Fruit fly (Drosophila melanogaster) whole organism, embryonic: ENCODE data around the gene CG16736.

Source experiments
- Aef1 ChIP-seq: fragments of 200-800 bp; sonication (Bioruptor generic); IDR thresholded peaks from 3 replicates; pipeline ENCODE4 v1.3.6; 2022; ENCODE audit warnings: missing biosample characterization, missing genetic modification characterization
- C15 ChIP-seq: fragments of 200-800 bp; sonication (Bioruptor generic); IDR thresholded peaks from 3 replicates; pipeline ENCODE4 v1.3.6; 2022; ENCODE audit warnings: missing biosample characterization, missing genetic modification characterization
- CG10147 ChIP-seq: fragments of 200-800 bp; sonication (Bioruptor generic); optimal IDR thresholded peaks from 2 replicates; lab custom pipeline; 2019; ENCODE audit warnings: missing biosample characterization, mild to moderate bottlenecking, missing genetic modification characterization, moderate library complexity
- CG10654 ChIP-seq: fragments of 200-800 bp; sonication (Bioruptor generic); optimal IDR thresholded peaks from 2 replicates; lab custom pipeline; 2016; ENCODE audit warnings: missing biosample characterization, missing genetic modification characterization
- CG11723 ChIP-seq: fragments of 200-800 bp; sonication (Bioruptor generic); optimal IDR thresholded peaks from 2 replicates; lab custom pipeline; 2017; ENCODE audit warnings: missing biosample characterization, mild to moderate bottlenecking, missing genetic modification characterization
- CG1233 ChIP-seq: fragments of 200-800 bp; sonication (Bioruptor generic); optimal IDR thresholded peaks from 4 replicates; lab custom pipeline; 2018; ENCODE audit warnings: missing biosample characterization, mild to moderate bottlenecking, missing genetic modification characterization
- CG12744 ChIP-seq: fragments of 200-800 bp; sonication (Bioruptor generic); optimal IDR thresholded peaks from 2 replicates; lab custom pipeline; 2016; ENCODE audit warnings: missing biosample characterization, missing genetic modification characterization
- CG13624 ChIP-seq: fragments of 200-800 bp; sonication (Bioruptor generic); optimal IDR thresholded peaks from 2 replicates; lab custom pipeline; 2016; ENCODE audit warnings: missing biosample characterization, missing genetic modification characterization
- CG13894 ChIP-seq: fragments of 200-800 bp; sonication (Bioruptor generic); optimal IDR thresholded peaks from 3 replicates; lab custom pipeline; 2018; ENCODE audit warnings: missing biosample characterization, mild to moderate bottlenecking, missing genetic modification characterization, moderate library complexity
- CG15073 ChIP-seq: fragments of 200-800 bp; sonication (Bioruptor generic); optimal IDR thresholded peaks from 2 replicates; lab custom pipeline; 2016; ENCODE audit warnings: missing biosample characterization, missing genetic modification characterization
- CG15601 ChIP-seq: fragments of 200-800 bp; sonication (Bioruptor generic); optimal IDR thresholded peaks from 3 replicates; lab custom pipeline; 2019; ENCODE audit warnings: missing biosample characterization, mild to moderate bottlenecking, missing genetic modification characterization, moderate library complexity
- CG1647 ChIP-seq: fragments of 200-800 bp; sonication (Bioruptor generic); optimal IDR thresholded peaks from 3 replicates; lab custom pipeline; 2016; ENCODE audit warnings: missing biosample characterization, missing genetic modification characterization
- CG18011 ChIP-seq: fragments of 200-800 bp; sonication (Bioruptor generic); optimal IDR thresholded peaks from 2 replicates; lab custom pipeline; 2017; ENCODE audit warnings: missing biosample characterization, missing genetic modification characterization, mild to moderate bottlenecking, moderate library complexity, missing genotype
- CG2116 ChIP-seq: fragments of 200-800 bp; sonication (Bioruptor generic); optimal IDR thresholded peaks from 3 replicates; lab custom pipeline; 2018; ENCODE audit warnings: missing biosample characterization, mild to moderate bottlenecking, missing genetic modification characterization
- CG31224 ChIP-seq: fragments of 200-800 bp; sonication (Bioruptor generic); IDR thresholded peaks from 2 replicates; pipeline ENCODE4 v1.3.6; 2022; ENCODE audit warnings: missing biosample characterization, missing genetic modification characterization
- CG33213 ChIP-seq: fragments of 200-800 bp; sonication (Bioruptor generic); optimal IDR thresholded peaks from 3 replicates; lab custom pipeline; 2016; ENCODE audit warnings: missing biosample characterization, missing genetic modification characterization
- CG4282 ChIP-seq: fragments of 200-800 bp; sonication (Bioruptor generic); optimal IDR thresholded peaks from 2 replicates; lab custom pipeline; 2016; ENCODE audit warnings: missing biosample characterization, missing genetic modification characterization
- CG4328 ChIP-seq: fragments of 200-800 bp; sonication (Bioruptor generic); optimal IDR thresholded peaks from 3 replicates; lab custom pipeline; 2017; ENCODE audit warnings: missing biosample characterization, missing genetic modification reagents, missing genetic modification characterization
- CG4404 ChIP-seq: fragments of 200-800 bp; sonication (Bioruptor generic); IDR thresholded peaks from 2 replicates; pipeline ENCODE4 v1.3.6; 2022; ENCODE audit warnings: missing biosample characterization, missing genetic modification characterization
- CG9609 ChIP-seq: fragments of 200-800 bp; sonication (Bioruptor generic); optimal IDR thresholded peaks from 3 replicates; lab custom pipeline; 2016; ENCODE audit warnings: missing biosample characterization, missing genetic modification characterization
- D19A ChIP-seq: fragments of 200-800 bp; optimal IDR thresholded peaks from 3 replicates; lab custom pipeline; 2019; ENCODE audit warnings: missing biosample characterization, mild to moderate bottlenecking, missing genetic modification characterization, moderate library complexity
- Ets65A ChIP-seq: fragments of 200-800 bp; sonication (Bioruptor generic); peaks from one replicate; lab custom pipeline; 2016; ENCODE audit warnings: missing biosample characterization, missing genetic modification characterization
- Fer2 ChIP-seq: fragments of 200-800 bp; sonication (Bioruptor generic); optimal IDR thresholded peaks from 2 replicates; lab custom pipeline; 2018; ENCODE audit warnings: missing biosample characterization, mild to moderate bottlenecking, missing genetic modification characterization, moderate library complexity
- Hmr ChIP-seq: fragments of 200-800 bp; sonication (Bioruptor generic); optimal IDR thresholded peaks from 3 replicates; lab custom pipeline; 2017; ENCODE audit warnings: mild to moderate bottlenecking, missing biosample characterization, missing genetic modification reagents, missing genetic modification characterization
- Hr3 ChIP-seq: fragments of 200-800 bp; sonication (Bioruptor generic); optimal IDR thresholded peaks from 3 replicates; lab custom pipeline; 2016; ENCODE audit warnings: missing biosample characterization, missing genetic modification characterization
- MESR4 ChIP-seq: fragments of 200-800 bp; sonication (Bioruptor generic); optimal IDR thresholded peaks from 2 replicates; lab custom pipeline; 2018; ENCODE audit warnings: missing biosample characterization, mild to moderate bottlenecking, missing genetic modification characterization, moderate library complexity
- NC2β ChIP-seq: fragments of 200-800 bp; sonication (Bioruptor generic); optimal IDR thresholded peaks from 2 replicates; lab custom pipeline; 2016; ENCODE audit warnings: missing biosample characterization, missing genetic modification characterization
- Nf-YA ChIP-seq: fragments of 200-800 bp; sonication (Bioruptor generic); IDR thresholded peaks from 2 replicates; pipeline ENCODE4 v1.3.6; 2022; ENCODE audit warnings: missing biosample characterization, missing genetic modification characterization
- Nf-YB ChIP-seq: fragments of 200-800 bp; sonication (Bioruptor generic); optimal IDR thresholded peaks from 3 replicates; lab custom pipeline; 2019; ENCODE audit warnings: missing biosample characterization, mild to moderate bottlenecking, missing genetic modification characterization, moderate library complexity
- PHDP ChIP-seq: fragments of 200-800 bp; sonication (Bioruptor generic); optimal IDR thresholded peaks from 3 replicates; lab custom pipeline; 2018; ENCODE audit warnings: missing biosample characterization, mild to moderate bottlenecking, missing genetic modification characterization, moderate library complexity
- ap ChIP-seq: fragments of 200-800 bp; sonication (Bioruptor generic); IDR thresholded peaks from 2 replicates; pipeline ENCODE4 v1.3.6; 2022; ENCODE audit warnings: missing biosample characterization, missing genetic modification characterization
- bab2 ChIP-seq: fragments of 200-800 bp; sonication (Bioruptor generic); optimal IDR thresholded peaks from 2 replicates; lab custom pipeline; 2016; ENCODE audit warnings: missing biosample characterization, missing genetic modification characterization
- bsh ChIP-seq, 2 experiments: fragments of 200-800 bp; sonication (Bioruptor generic); optimal IDR thresholded peaks; 2 replicates each; lab custom pipeline; 2017 to 2018; ENCODE audit warnings: mild to moderate bottlenecking in 2 of 2, missing biosample characterization in 2 of 2, missing genetic modification characterization in 2 of 2, moderate library complexity in 1 of 2
- chn ChIP-seq: fragments of 200-800 bp; sonication (Bioruptor generic); optimal IDR thresholded peaks from 2 replicates; lab custom pipeline; 2016; ENCODE audit warnings: missing biosample characterization, missing genetic modification characterization
- croc ChIP-seq: fragments of 200-800 bp; sonication (Bioruptor generic); conservative IDR thresholded peaks from 3 replicates; pipeline ENCODE4 v1.3.6; 2022; ENCODE audit warnings: missing biosample characterization, missing genetic modification characterization
- cwo ChIP-seq: fragments of 200-800 bp; sonication (Bioruptor generic); optimal IDR thresholded peaks from 3 replicates; lab custom pipeline; 2017; ENCODE audit warnings: missing biosample characterization, missing genetic modification characterization, mild to moderate bottlenecking, moderate library complexity, missing genetic modification reagents
- dmrt99B ChIP-seq: fragments of 200-800 bp; sonication (Bioruptor generic); optimal IDR thresholded peaks from 2 replicates; lab custom pipeline; 2018; ENCODE audit warnings: missing biosample characterization, mild to moderate bottlenecking, missing genetic modification characterization, moderate library complexity
- ftz-f1 ChIP-seq: fragments of 200-800 bp; sonication (Bioruptor generic); optimal IDR thresholded peaks from 2 replicates; lab custom pipeline; 2016; ENCODE audit warnings: missing biosample characterization, missing genetic modification characterization
- gcm2 ChIP-seq: fragments of 200-800 bp; sonication (Bioruptor generic); optimal IDR thresholded peaks from 2 replicates; lab custom pipeline; 2016; ENCODE audit warnings: missing biosample characterization, missing genetic modification characterization
- gt ChIP-seq: fragments of 200-800 bp; sonication (Bioruptor generic); IDR thresholded peaks from 2 replicates; pipeline ENCODE4 v1.3.6; 2022; ENCODE audit warnings: missing biosample characterization, missing genetic modification characterization
- kay ChIP-seq: fragments of 200-800 bp; sonication (Bioruptor generic); optimal IDR thresholded peaks from 2 replicates; lab custom pipeline; 2016; ENCODE audit warnings: missing biosample characterization, missing genetic modification characterization
- ken ChIP-seq: fragments of 200-800 bp; sonication (Bioruptor generic); IDR thresholded peaks from 3 replicates; pipeline ENCODE4 v1.3.6; 2022; ENCODE audit warnings: missing biosample characterization, missing genetic modification characterization
- knrl ChIP-seq: fragments of 200-800 bp; sonication (Bioruptor generic); IDR thresholded peaks from 3 replicates; pipeline ENCODE4 v1.3.6; 2022; ENCODE audit warnings: missing biosample characterization, missing genetic modification characterization; ENCODE audit not compliant: partially characterized antibody
- lmd ChIP-seq: fragments of 200-800 bp; sonication (Bioruptor generic); IDR thresholded peaks from 2 replicates; pipeline ENCODE4 v1.3.6; 2022; ENCODE audit warnings: missing biosample characterization, missing genetic modification characterization
- mirr ChIP-seq: fragments of 200-800 bp; sonication (Bioruptor generic); optimal IDR thresholded peaks from 3 replicates; lab custom pipeline; 2018; ENCODE audit warnings: missing biosample characterization, mild to moderate bottlenecking, missing genetic modification characterization
- nmo ChIP-seq: fragments of 200-800 bp; sonication (Bioruptor generic); optimal IDR thresholded peaks from 2 replicates; lab custom pipeline; 2018; ENCODE audit warnings: missing biosample characterization, mild to moderate bottlenecking, missing genetic modification characterization, moderate library complexity
- oc ChIP-seq: fragments of 200-800 bp; sonication (Bioruptor generic); optimal IDR thresholded peaks from 2 replicates; lab custom pipeline; 2018; ENCODE audit warnings: missing biosample characterization, mild to moderate bottlenecking, missing genetic modification characterization, moderate library complexity
- salm ChIP-seq: fragments of 200-800 bp; sonication (Bioruptor generic); optimal IDR thresholded peaks from 2 replicates; lab custom pipeline; 2018; ENCODE audit warnings: missing biosample characterization, mild to moderate bottlenecking, missing genetic modification characterization
- seq ChIP-seq: fragments of 200-800 bp; sonication (Bioruptor generic); IDR thresholded peaks from 2 replicates; pipeline ENCODE4 v1.3.6; 2022; ENCODE audit warnings: missing biosample characterization, missing genetic modification characterization
- vnd ChIP-seq: fragments of 200-800 bp; sonication (Bioruptor generic); IDR thresholded peaks from 3 replicates; pipeline ENCODE4 v1.3.6; 2022; ENCODE audit warnings: missing biosample characterization, missing genetic modification characterization; ENCODE audit not compliant: partially characterized antibody
- wdn ChIP-seq: fragments of 200-800 bp; sonication (Bioruptor generic); IDR thresholded peaks from 2 replicates; pipeline ENCODE4 v1.3.6; 2022; ENCODE audit warnings: missing biosample characterization, missing genetic modification characterization

CG16736 gene

dm6 chr3R:9245576-9246200 is 11.8 kb downstream of the CG16736 start, which contains the start of gene Vps15 (continued):
- TF ChIP-seq mirr (GFP tag; lab: Kevin White, UChicago): no peak
- peak; percentile 43; the same call in 1 of the 2 replicates for TF ChIP-seq CG4404 (GFP tag; lab: Robert Waterston, UW)
- peak; percentile 2 for TF ChIP-seq CG4328
- peak; percentile 73 for TF ChIP-seq MESR4 (GFP tag; lab: Kevin White, UChicago)
- no peak for TF ChIP-seq ken (GFP tag; lab: Robert Waterston, UW)
- peak; percentile 94 for TF ChIP-seq CG2116 (GFP tag; lab: Kevin White, UChicago)
- TF ChIP-seq D19A (tag; lab: Kevin White, UChicago): peak; percentile 75
- TF ChIP-seq knrl (GFP tag; lab: Robert Waterston, UW): peak; percentile 74
- TF ChIP-seq chn: peak; percentile 42
- peak; percentile 15 for TF ChIP-seq Ets65A (GFP tag; lab: Kevin White, UChicago)
- TF ChIP-seq Hr3 (GFP tag; lab: Kevin White, UChicago): peak; percentile 64
- TF ChIP-seq Nf-YB (GFP tag; lab: Kevin White, UChicago): peak; percentile 65
- peak; percentile 76 for TF ChIP-seq dmrt99B (tag; lab: Kevin White, UChicago)
- peak; percentile 82 for TF ChIP-seq CG15601 (tag; lab: Kevin White, UChicago)
- TF ChIP-seq CG31224 (GFP tag; lab: Robert Waterston, UW): no peak
- TF ChIP-seq croc (GFP tag; lab: Robert Waterston, UW): no peak; the same call in 2 of the 3 replicates
- TF ChIP-seq ftz-f1: no peak
- TF ChIP-seq Nf-YA: no peak
- TF ChIP-seq ap (GFP tag; lab: Robert Waterston, UW): no peak
- peak; percentile 86 for TF ChIP-seq nmo
- TF ChIP-seq CG11723 (GFP tag; lab: Kevin White, UChicago): no peak
- peak; percentile 60 for TF ChIP-seq CG12744
- no peak for TF ChIP-seq gt (GFP tag; lab: Robert Waterston, UW)
- TF ChIP-seq NC2β: peak; percentile 50
- TF ChIP-seq CG10654: peak; percentile 57
- peak; percentile 63 for TF ChIP-seq kay (GFP tag; lab: Kevin White, UChicago)
- TF ChIP-seq CG10147 (GFP tag; lab: Kevin White, UChicago): peak; percentile 89
- TF ChIP-seq cwo (GFP tag; lab: Kevin White, UChicago): peak; percentile 57
- no peak for TF ChIP-seq CG4282 (GFP tag; lab: Kevin White, UChicago)
- TF ChIP-seq CG33213: peak; percentile 32
- TF ChIP-seq oc (tag; lab: Kevin White, UChicago): peak; percentile 72
- TF ChIP-seq salm (tag; lab: Kevin White, UChicago): peak; percentile 46
- no peak for TF ChIP-seq seq
- peak; percentile 62 for TF ChIP-seq Fer2 (tag; lab: Kevin White, UChicago)
- TF ChIP-seq CG13894 (tag; lab: Kevin White, UChicago): peak; percentile 80
- TF ChIP-seq CG9609 (GFP tag; lab: Kevin White, UChicago): peak; percentile 50
- TF ChIP-seq gcm2 (GFP tag; lab: Kevin White, UChicago): no peak
- peak; percentile 65; the same call in 2 of the 3 replicates for TF ChIP-seq Aef1 (GFP tag; lab: Robert Waterston, UW)

- TF ChIP-seq CG15073 (no peak), C15 (no peak), bab2 (no peak), PHDP (tag; lab: Kevin White, UChicago) (no peak), CG18011 (GFP tag; lab: Kevin White, UChicago) (no peak), CG1647 (GFP tag; lab: Kevin White, UChicago) (no peak), CG1233 (GFP tag; lab: Kevin White, UChicago) (no peak), gcm2 (GFP tag; lab: Kevin White, UChicago) (no peak), CG13624 (no peak), vnd (GFP tag; lab: Robert Waterston, UW) (no peak), bsh (GFP tag; optimal IDR thresholded peaks at IDR 0.05; lab: Kevin White, UChicago) (no peak), Hmr (GFP tag; lab: Kevin White, UChicago) (no peak), lmd (GFP tag; lab: Robert Waterston, UW) (no peak), wdn (GFP tag; lab: Robert Waterston, UW) (no peak)
Measured at dm6 chr3R:9240554-9240953, 17.0 kb downstream of the CG16736 start, which contains the start of gene D1. Gene D1 (minus strand): TSS chr3R:9240654.
